Fruit fly (Drosophila melanogaster) S2 (cell line): Measurements from ENCODE around the gene CG46435.

Experiments used
- CG8478 ChIP-seq: fragments of >200 bp; optimal IDR thresholded peaks from 2 replicates; lab custom pipeline; 2018
- CTCF ChIP-seq, 2 experiments: fragments of >200 bp; optimal IDR thresholded peaks; 2 replicates each; lab custom pipeline; 2018

dm6 chr3L:19495991-19496588 lies 48.8 kb upstream of the CG46435 start:
- TF ChIP-seq CTCF (optimal IDR thresholded peaks at IDR 0.05; lab: Kevin White, UChicago) (no peak), CG8478 (lab: Kevin White, UChicago) (no peak)
